Fruit fly (Drosophila melanogaster): ENCODE measurements around the gene Brd.

dm6 chr3L:15013296-15013695, 40.8 kb downstream of the Brd start:
- TF ChIP-seq usp (GFP tag; optimal IDR thresholded peaks at IDR 0.05), result no peak
- TF ChIP-seq CG8478 (optimal IDR thresholded peaks at IDR 0.05), result no peak
- no peak for TF ChIP-seq EcR (GFP tag; optimal IDR thresholded peaks at IDR 0.05)
- no peak for TF ChIP-seq psq (optimal IDR thresholded peaks at IDR 0.05)
- no peak for TF ChIP-seq pan (optimal IDR thresholded peaks at IDR 0.05)
- TF ChIP-seq Dll (optimal IDR thresholded peaks at IDR 0.05), result no peak

All from whole organism.